Fruit fly (Drosophila melanogaster): ENCODE measurements around the gene CG16952.
A peak's percentile ranks its signal among the peaks of the same experiment; 100 is the strongest.

The CG16952 gene

dm6 chrX:15869843-15870242 is at the start of gene CG16952:
Gene CG16952, plus strand, starts transcription at chrX:15870183.
- no peak for TF ChIP-seq noc (tag; optimal IDR thresholded peaks at IDR 0.05)

dm6 chrX:15822363-15822762 is 47.6 kb upstream of the CG16952 start:
- no peak for TF ChIP-seq noc (tag; optimal IDR thresholded peaks at IDR 0.05)

- no peak for TF ChIP-seq noc (tag; optimal IDR thresholded peaks at IDR 0.05)
These were observed 36.0 kb upstream of the CG16952 start for dm6 chrX:15833957-15834356.

- TF ChIP-seq noc (tag; optimal IDR thresholded peaks at IDR 0.05), result no peak
These were observed 35.3 kb upstream of the CG16952 start for dm6 chrX:15834594-15835236.

dm6 chrX:15835393-15835792 is 34.6 kb upstream of the CG16952 start, which contains the start of gene Chc:
Gene Chc, minus strand, starts transcription at chrX:15835490.
- no peak for TF ChIP-seq noc (tag; optimal IDR thresholded peaks at IDR 0.05)

dm6 chrX:15837530-15837929 is 32.5 kb upstream of the CG16952 start, which contains the start of gene CG8565:
Gene CG8565, plus strand, starts transcription at chrX:15837830.
- TF ChIP-seq noc (tag; optimal IDR thresholded peaks at IDR 0.05), result no peak

- no peak for TF ChIP-seq noc (tag; optimal IDR thresholded peaks at IDR 0.05)
These were observed 30.0 kb upstream of the CG16952 start for dm6 chrX:15840003-15840402.

- TF ChIP-seq noc (tag; optimal IDR thresholded peaks at IDR 0.05), result no peak
These were observed 28.6 kb upstream of the CG16952 start for dm6 chrX:15841346-15841745.

dm6 chrX:15844139-15844538 is 25.8 kb upstream of the CG16952 start, which contains the start of the genes ArgRS and CG8578:
Gene ArgRS, minus strand, starts transcription at chrX:15844145.
Gene CG8578, plus strand, starts transcription at chrX:15844476.
- TF ChIP-seq noc (tag; optimal IDR thresholded peaks at IDR 0.05), result peak; percentile 74

dm6 chrX:15849021-15849420 is 21.0 kb upstream of the CG16952 start, which contains the start of gene sun:
Gene sun, minus strand, starts transcription at chrX:15849258.
- no peak for TF ChIP-seq noc (tag; optimal IDR thresholded peaks at IDR 0.05)

- TF ChIP-seq noc (tag; optimal IDR thresholded peaks at IDR 0.05), result peak; percentile 42
These were observed 17.0 kb upstream of the CG16952 start, which contains the start of the genes UBL3 and CG15914 for dm6 chrX:15852815-15853542. Gene UBL3, minus strand, starts transcription at chrX:15853175. Gene CG15914, plus strand, starts transcription at chrX:15853421.

- TF ChIP-seq noc (tag; optimal IDR thresholded peaks at IDR 0.05), result no peak
These were observed 12.2 kb upstream of the CG16952 start, which contains the start of the genes CG46440 and Myb for dm6 chrX:15857601-15858284. Gene CG46440, minus strand, starts transcription at chrX:15857823. Gene Myb, minus strand, starts transcription at chrX:15857823.

dm6 chrX:15859387-15859786 is 10.6 kb upstream of the CG16952 start, which contains the start of gene AlkB:
Gene AlkB, minus strand, starts transcription at chrX:15859487.
- TF ChIP-seq noc (tag; optimal IDR thresholded peaks at IDR 0.05), result no peak

dm6 chrX:15859869-15860268 is 10.1 kb upstream of the CG16952 start, which contains the start of gene Gbeta13F:
Gene Gbeta13F, plus strand, starts transcription at chrX:15860115.
- TF ChIP-seq noc (tag; optimal IDR thresholded peaks at IDR 0.05), result no peak

dm6 chrX:15860479-15860878 is 9.5 kb upstream of the CG16952 start:
- TF ChIP-seq noc (tag; optimal IDR thresholded peaks at IDR 0.05), result no peak

dm6 chrX:15866032-15866431 is 4.0 kb upstream of the CG16952 start:
- TF ChIP-seq noc (tag; optimal IDR thresholded peaks at IDR 0.05), result no peak
